Worm (Caenorhabditis elegans): Measurements from ENCODE around the gene lpr-7.

DNA sequence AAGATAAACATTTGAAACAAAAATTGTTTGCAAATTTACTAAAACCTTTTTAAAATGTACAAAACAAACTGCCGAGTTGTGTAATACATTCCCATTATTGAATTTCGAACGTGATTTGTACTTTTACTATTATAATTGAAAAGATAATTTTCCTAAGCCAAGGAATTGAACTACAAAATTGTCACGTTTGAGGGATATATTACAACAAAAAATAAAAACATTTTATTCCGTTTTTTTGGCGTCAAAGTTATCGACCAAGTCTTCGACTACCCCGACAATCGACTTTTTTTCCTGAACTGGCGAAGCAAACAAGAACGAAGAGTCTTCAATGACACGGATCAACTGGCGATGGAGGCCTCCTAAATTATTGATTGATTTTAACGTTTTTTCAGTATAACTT lies 24.9 kb downstream of the lpr-7 start, which contains the start of gene T19D7.7:
- TF ChIP-seq ztf-4 (tag; optimal IDR thresholded peaks at IDR 0.05) (no peak), ceh-82 (tag; optimal IDR thresholded peaks at IDR 0.05) (no peak), nhr-11 (tag; optimal IDR thresholded peaks at IDR 0.05) (no peak), zag-1 (tag; optimal IDR thresholded peaks at IDR 0.05) (no peak), daf-12 (tag; optimal IDR thresholded peaks at IDR 0.05) (no peak), nfya-1 (tag; optimal IDR thresholded peaks at IDR 0.05; ENCODE audit: insufficient read depth) (no peak), egl-27 (tag; optimal IDR thresholded peaks at IDR 0.05) (no peak), nhr-25 (tag; optimal IDR thresholded peaks at IDR 0.05) (no peak), aly-2 (tag; optimal IDR thresholded peaks at IDR 0.05) (no peak), ZK546.5 (tag; optimal IDR thresholded peaks at IDR 0.05) (no peak), ceh-16 (tag; optimal IDR thresholded peaks at IDR 0.05) (no peak), elt-1 (tag; optimal IDR thresholded peaks at IDR 0.05) (no peak), unc-62 (GFP tag; optimal IDR thresholded peaks at IDR 0.05) (no peak), ama-1 (optimal IDR thresholded peaks at IDR 0.05) (no peak)
